ENCODE assay signal across 1 fruit fly cellular context in genomic region chr3R:31325055-31325454, dm6.
TF ChIP-seq lines count a peak whose summit lies in the region.

No protein-coding gene starts in this region.

TF ChIP-seq in whole organism, embryonic, 481 proteins besides CTCF, POLR2A, EP300 and RAD21 (continued from another document):
- TF ChIP-seq HLH3B (GFP tag; IDR thresholded peaks at IDR 0.05; lab: Robert Waterston, UW), result peak; percentile 80
- TF ChIP-seq chn (GFP tag; optimal IDR thresholded peaks at IDR 0.05; lab: Kevin White, UChicago), result peak; percentile 44
- no peak for TF ChIP-seq da (GFP tag; optimal IDR thresholded peaks at IDR 0.05; lab: Kevin White, UChicago)
- peak; percentile 72 for TF ChIP-seq CG4730 (GFP tag; IDR thresholded peaks at IDR 0.05; lab: Robert Waterston, UW)
- TF ChIP-seq CG13123 (GFP tag; optimal IDR thresholded peaks at IDR 0.05; lab: Kevin White, UChicago), result no peak
- TF ChIP-seq CG4617 (GFP tag; optimal IDR thresholded peaks at IDR 0.05; lab: Kevin White, UChicago; ENCODE audit: borderline replicate concordance), result peak; percentile 15
